Fruit fly (Drosophila melanogaster): ENCODE results near the gene Nhe2.
A peak's percentile ranks its signal among the peaks of the same experiment; 100 is the strongest.

Nhe2 gene

dm6 chr2L:21156156-21157040 lies 52.0 kb downstream of the Nhe2 start, which contains the start of the genes Mpp6 and E2f2 (continued):
- TF ChIP-seq CG12299 (tag; optimal IDR thresholded peaks at IDR 0.05) = no peak
- TF ChIP-seq gcm2 (GFP tag; optimal IDR thresholded peaks at IDR 0.05) = no peak
- TF ChIP-seq Dp (GFP tag; optimal IDR thresholded peaks at IDR 0.05) = peak; percentile 79
- peak; percentile 79 for TF ChIP-seq unc-4 (GFP tag; IDR thresholded peaks at IDR 0.05; ENCODE audit: partially characterized antibody)
- TF ChIP-seq Max (GFP tag; optimal IDR thresholded peaks at IDR 0.05) = peak; percentile 32
- no peak for TF ChIP-seq CG1792 (GFP tag; optimal IDR thresholded peaks at IDR 0.05)
- no peak for TF ChIP-seq gce (GFP tag; IDR thresholded peaks at IDR 0.05)
- TF ChIP-seq CG32767 (GFP tag; IDR thresholded peaks at IDR 0.05) = no peak
- no peak for TF ChIP-seq Dip2 (GFP tag; IDR thresholded peaks at IDR 0.05)
- TF ChIP-seq Ets65A (GFP tag) = peak; percentile 93
- TF ChIP-seq hbn (GFP tag; IDR thresholded peaks at IDR 0.05; ENCODE audit: partially characterized antibody) = peak; percentile 87
- TF ChIP-seq CG5180 (GFP tag; optimal IDR thresholded peaks at IDR 0.05) = no peak
- TF ChIP-seq ara (GFP tag; IDR thresholded peaks at IDR 0.05) = no peak
- TF ChIP-seq Sry-β (GFP tag; optimal IDR thresholded peaks at IDR 0.05) = peak; percentile 44
- TF ChIP-seq danr (GFP tag; IDR thresholded peaks at IDR 0.05) = no peak
- no peak for TF ChIP-seq CG10321 (GFP tag; IDR thresholded peaks at IDR 0.05)
- peak in 1 of 2 experiments; percentile 16 for TF ChIP-seq Pdp1 (GFP tag; optimal IDR thresholded peaks at IDR 0.05)
- TF ChIP-seq Optix (GFP tag; IDR thresholded peaks at IDR 0.05) = no peak
- no peak for TF ChIP-seq br (optimal IDR thresholded peaks at IDR 0.05)
- TF ChIP-seq cwo (GFP tag; optimal IDR thresholded peaks at IDR 0.05) = no peak
- no peak for TF ChIP-seq org-1 (GFP tag; optimal IDR thresholded peaks at IDR 0.05)
- TF ChIP-seq ewg (GFP tag; optimal IDR thresholded peaks at IDR 0.05) = peak; percentile 93
- no peak for TF ChIP-seq Ravus (GFP tag; IDR thresholded peaks at IDR 0.05)
- TF ChIP-seq HLH54F (GFP tag; optimal IDR thresholded peaks at IDR 0.05) = peak; percentile 25
- no peak for TF ChIP-seq CG34422 (GFP tag; IDR thresholded peaks at IDR 0.05)
- no peak for TF ChIP-seq CG10543 (GFP tag; optimal IDR thresholded peaks at IDR 0.05)
- TF ChIP-seq CG8924 (tag; optimal IDR thresholded peaks at IDR 0.05) = peak; percentile 13
- no peak for TF ChIP-seq CG3407 (GFP tag; optimal IDR thresholded peaks at IDR 0.05)
- no peak for TF ChIP-seq z (GFP tag; IDR thresholded peaks at IDR 0.05)
- peak; percentile 19 for TF ChIP-seq CG9727 (GFP tag; optimal IDR thresholded peaks at IDR 0.05)
- peak; percentile 23; the same call in 1 of the 2 replicates for TF ChIP-seq Adf1 (GFP tag; IDR thresholded peaks at IDR 0.05)
- no peak for TF ChIP-seq CG6254 (GFP tag; optimal IDR thresholded peaks at IDR 0.05)
- no peak for TF ChIP-seq CG6654 (GFP tag; optimal IDR thresholded peaks at IDR 0.05)
- no peak for TF ChIP-seq Asciz (GFP tag; optimal IDR thresholded peaks at IDR 0.05)
- TF ChIP-seq dmrt99B (tag; optimal IDR thresholded peaks at IDR 0.05) = no peak
- peak; percentile 27 for TF ChIP-seq CG9437 (GFP tag; optimal IDR thresholded peaks at IDR 0.05)
- TF ChIP-seq YL-1 (GFP tag; optimal IDR thresholded peaks at IDR 0.05) = peak; percentile 68
- no peak for TF ChIP-seq BtbVII (GFP tag; optimal IDR thresholded peaks at IDR 0.05)
- TF ChIP-seq odd (GFP tag; optimal IDR thresholded peaks at IDR 0.05) = no peak
- TF ChIP-seq salm (tag; optimal IDR thresholded peaks at IDR 0.05) = no peak
- peak; percentile 51 for TF ChIP-seq CG30403 (GFP tag; optimal IDR thresholded peaks at IDR 0.05)
- TF ChIP-seq CG6791 (GFP tag; IDR thresholded peaks at IDR 0.05; ENCODE audit: partially characterized antibody) = peak; percentile 89
- TF ChIP-seq Six4 (GFP tag; optimal IDR thresholded peaks at IDR 0.05) = no peak
- TF ChIP-seq HmgZ (tag; optimal IDR thresholded peaks at IDR 0.05) = peak; percentile 43
- peak; percentile 84 for TF ChIP-seq Dll (GFP tag; IDR thresholded peaks at IDR 0.05; ENCODE audit: partially characterized antibody)
- peak; percentile 9 for TF ChIP-seq lilli (GFP tag; optimal IDR thresholded peaks at IDR 0.05)
- TF ChIP-seq CG10267 (tag; optimal IDR thresholded peaks at IDR 0.05) = peak; percentile 95
- no peak for TF ChIP-seq Side (GFP tag; optimal IDR thresholded peaks at IDR 0.05)
- no peak for TF ChIP-seq C15 (GFP tag; IDR thresholded peaks at IDR 0.05)

All from whole organism, embryonic.